Fruit fly (Drosophila melanogaster): Measurements from ENCODE around the gene Ssk.

- TF ChIP-seq sage (GFP tag; optimal IDR thresholded peaks at IDR 0.05) (peak; percentile 36), Jra (GFP tag; optimal IDR thresholded peaks at IDR 0.05) (no peak), Dfd (GFP tag; optimal IDR thresholded peaks at IDR 0.05) (no peak), OdsH (GFP tag; optimal IDR thresholded peaks at IDR 0.05) (no peak), dmrt93B (GFP tag; optimal IDR thresholded peaks at IDR 0.05) (no peak), usp (GFP tag; optimal IDR thresholded peaks at IDR 0.05) (no peak), Myc (optimal IDR thresholded peaks at IDR 0.05) (peak; percentile 51), dsf (GFP tag; optimal IDR thresholded peaks at IDR 0.05; ENCODE audit: borderline replicate concordance) (no peak), pan (optimal IDR thresholded peaks at IDR 0.05) (no peak), ey (GFP tag; optimal IDR thresholded peaks at IDR 0.05) (no peak), brk (GFP tag; optimal IDR thresholded peaks at IDR 0.05) (peak; percentile 26), jim (GFP tag; optimal IDR thresholded peaks at IDR 0.05) (no peak), N (GFP tag; optimal IDR thresholded peaks at IDR 0.05) (no peak)
Measured at dm6 chr3L:20199569-20200247, 11.4 kb downstream of the Ssk start, which contains the start of gene CG42833.

All from whole organism, wandering third instar larva.